Worm (Caenorhabditis elegans): ENCODE results near the gene aagr-4.

Gene aagr-4

ce11 chrX:505014-505413, 44.6 kb downstream of the aagr-4 start:
- no peak for TF ChIP-seq nhr-6 (tag; optimal IDR thresholded peaks at IDR 0.05)
- TF ChIP-seq dmd-4 (tag; optimal IDR thresholded peaks at IDR 0.05): no peak
- no peak for TF ChIP-seq lin-13 (GFP tag; optimal IDR thresholded peaks at IDR 0.05)
- TF ChIP-seq F13H6.1 (tag; optimal IDR thresholded peaks at IDR 0.05): no peak
- TF ChIP-seq nhr-11 (tag; optimal IDR thresholded peaks at IDR 0.05): no peak
- TF ChIP-seq crh-2 (tag; optimal IDR thresholded peaks at IDR 0.05): no peak
- no peak for TF ChIP-seq alr-1 (tag; optimal IDR thresholded peaks at IDR 0.05)
- no peak for TF ChIP-seq unc-62 (GFP tag; optimal IDR thresholded peaks at IDR 0.05)
- TF ChIP-seq mdl-1 (tag; optimal IDR thresholded peaks at IDR 0.05): no peak
- no peak for TF ChIP-seq ama-1 (optimal IDR thresholded peaks at IDR 0.05)
- no peak for TF ChIP-seq zag-1 (tag; optimal IDR thresholded peaks at IDR 0.05)
- TF ChIP-seq nhr-237 (tag; optimal IDR thresholded peaks at IDR 0.05): no peak
- no peak for TF ChIP-seq peb-1 (tag; optimal IDR thresholded peaks at IDR 0.05)
- TF ChIP-seq ceh-82 (tag; optimal IDR thresholded peaks at IDR 0.05): no peak
- no peak for TF ChIP-seq sma-9 (GFP tag; optimal IDR thresholded peaks at IDR 0.05)
- no peak for TF ChIP-seq sma-9 (tag; optimal IDR thresholded peaks at IDR 0.05)

- TF ChIP-seq alr-1 (tag; optimal IDR thresholded peaks at IDR 0.05) (no peak), unc-55 (GFP tag; optimal IDR thresholded peaks at IDR 0.05) (no peak), lin-39 (tag; optimal IDR thresholded peaks at IDR 0.05) (no peak), nhr-6 (tag; optimal IDR thresholded peaks at IDR 0.05) (no peak), R02D3.7 (tag; optimal IDR thresholded peaks at IDR 0.05) (no peak), mdl-1 (tag; optimal IDR thresholded peaks at IDR 0.05) (no peak)
Observed at ce11 chrX:506848-507247, 46.4 kb downstream of the aagr-4 start, which contains the start of gene B0310.2. TSS of gene B0310.2 (minus strand) at chrX:506948.

DNA sequence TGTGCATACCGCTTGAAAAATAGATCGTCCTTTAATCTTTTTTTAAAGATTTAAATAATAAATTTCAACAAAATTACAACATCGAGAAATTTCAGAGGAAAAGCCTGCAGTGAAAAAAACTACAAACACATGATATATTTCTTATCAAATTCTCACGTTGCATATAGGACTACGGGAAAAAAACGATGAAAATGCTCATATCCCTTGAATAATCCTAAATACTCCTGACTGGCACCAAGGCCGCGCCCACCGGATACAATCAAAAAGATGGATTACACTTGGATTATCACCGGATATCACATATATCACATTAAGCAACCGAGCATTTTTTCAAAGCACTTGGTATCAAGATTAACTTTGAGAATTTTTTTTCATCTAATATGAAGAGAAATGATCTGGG, 53.6 kb downstream of the aagr-4 start:
- TF ChIP-seq elt-3 (tag; optimal IDR thresholded peaks at IDR 0.05) (no peak), ama-1 (optimal IDR thresholded peaks at IDR 0.05) (no peak), sem-4 (tag; optimal IDR thresholded peaks at IDR 0.05) (no peak), crh-2 (tag; optimal IDR thresholded peaks at IDR 0.05) (no peak), lin-13 (GFP tag; optimal IDR thresholded peaks at IDR 0.05) (no peak), ZK546.5 (tag; optimal IDR thresholded peaks at IDR 0.05) (no peak)
